Worm (Caenorhabditis elegans) whole organism, L4 larva: ENCODE measurements around the gene sma-3.

ENCODE experiments used
- D1046.2 ChIP-seq: fragments of 200-800 bp; sonication (Bioruptor generic); IDR thresholded peaks from 2 replicates; pipeline ENCODE4 v1.3.6; 2022; ENCODE audit warnings: missing genetic modification characterization, missing compliant biosample characterization
- F49E8.2 ChIP-seq: sonication (generic microtip); optimal IDR thresholded peaks from 2 replicates; lab custom pipeline; 2016; ENCODE audit warnings: missing compliant biosample characterization, mild to moderate bottlenecking, missing genetic modification characterization, borderline replicate concordance
- T26A8.4 ChIP-seq: fragments of 200-800 bp; sonication (Bioruptor generic); IDR thresholded peaks from 2 replicates; pipeline ENCODE4 v1.3.6; 2022; ENCODE audit warnings: missing genetic modification characterization, missing compliant biosample characterization
- Y48G9A.11 ChIP-seq: fragments of 200-800 bp; sonication (Bioruptor generic); IDR thresholded peaks from 2 replicates; pipeline ENCODE4 v1.3.6; 2022; ENCODE audit warnings: missing genetic modification reagents, missing genetic modification characterization, missing compliant biosample characterization
- Y75B8A.6 ChIP-seq: fragments of 200-800 bp; sonication (Bioruptor generic); IDR thresholded peaks from 2 replicates; pipeline ENCODE4 v1.3.6; 2022; ENCODE audit warnings: missing genetic modification reagents, missing genetic modification characterization, missing compliant biosample characterization
- ZK337.2 ChIP-seq: fragments of 200-800 bp; sonication (Bioruptor generic); IDR thresholded peaks from 2 replicates; pipeline ENCODE4 v1.3.6; 2022; ENCODE audit warnings: missing genetic modification reagents, missing genetic modification characterization, missing compliant biosample characterization
- ama-1 ChIP-seq: fragments of 150-350 bp; optimal IDR thresholded peaks from 2 replicates; lab custom pipeline; 2014; ENCODE audit warnings: inconsistent platforms, mixed read lengths
- arid-1 ChIP-seq: fragments of 200-800 bp; sonication (Bioruptor generic); conservative IDR thresholded peaks from 2 replicates; pipeline ENCODE4 v1.3.6; 2022; ENCODE audit warnings: missing genetic modification reagents, missing genetic modification characterization, missing compliant biosample characterization
- ceh-44 ChIP-seq: fragments of 200-800 bp; sonication (Bioruptor generic); IDR thresholded peaks from 2 replicates; pipeline ENCODE4 v1.3.6; 2022; ENCODE audit warnings: missing genetic modification reagents, missing genetic modification characterization, missing compliant biosample characterization
- ceh-82 ChIP-seq: sonication (generic microtip); optimal IDR thresholded peaks from 2 replicates; lab custom pipeline; 2017; ENCODE audit warnings: missing biosample characterization, missing genetic modification characterization
- ctbp-1 ChIP-seq: fragments of 200-800 bp; sonication (Bioruptor generic); IDR thresholded peaks from 2 replicates; pipeline ENCODE4 v1.3.6; 2022; ENCODE audit warnings: missing genetic modification reagents, missing genetic modification characterization, missing compliant biosample characterization
- daf-12 ChIP-seq: fragments of 150-350 bp; optimal IDR thresholded peaks from 2 replicates; lab custom pipeline; 2014; ENCODE audit warnings: missing biosample characterization, missing genetic modification reagents, missing genetic modification characterization
- daf-16 ChIP-seq, 3 experiments: sonication (generic microtip); optimal IDR thresholded peaks; 2 replicates each; lab custom pipeline; 2016 to 2017; ENCODE audit warnings: missing genetic modification characterization in 3 of 3, missing genetic modification reagents in 3 of 3, mild to moderate bottlenecking in 2 of 3, missing compliant biosample characterization in 2 of 3, missing biosample characterization in 1 of 3, moderate library complexity in 1 of 3
- dmd-8 ChIP-seq: fragments of 200-800 bp; sonication (Bioruptor generic); IDR thresholded peaks from 2 replicates; pipeline ENCODE4 v1.3.6; 2022; ENCODE audit warnings: missing genetic modification characterization, missing compliant biosample characterization
- duxl-1 ChIP-seq: sonication (generic microtip); optimal IDR thresholded peaks from 2 replicates; lab custom pipeline; 2016; ENCODE audit warnings: mild to moderate bottlenecking, missing genetic modification characterization, moderate library complexity, missing compliant biosample characterization; ENCODE audit not compliant: poor library complexity
- dve-1 ChIP-seq: sonication (generic microtip); optimal IDR thresholded peaks from 2 replicates; lab custom pipeline; 2017; ENCODE audit warnings: antibody characterized with exemption, mild to moderate bottlenecking, missing genetic modification characterization, missing compliant biosample characterization; ENCODE audit not compliant: insufficient read depth
- fkh-10 ChIP-seq: fragments of 150-350 bp; optimal IDR thresholded peaks from 2 replicates; lab custom pipeline; 2014; ENCODE audit warnings: missing biosample characterization, missing genetic modification reagents, missing genetic modification characterization
- fos-1 ChIP-seq: fragments of 150-350 bp; optimal IDR thresholded peaks from 2 replicates; lab custom pipeline; 2014; ENCODE audit warnings: missing biosample characterization, missing genetic modification characterization
- gei-8 ChIP-seq: fragments of 200-800 bp; sonication (Bioruptor generic); optimal IDR thresholded peaks from 2 replicates; lab custom pipeline; 2018; ENCODE audit warnings: mild to moderate bottlenecking, missing genetic modification characterization, missing compliant biosample characterization
- hlh-30 ChIP-seq: sonication (generic microtip); optimal IDR thresholded peaks from 2 replicates; lab custom pipeline; 2017; ENCODE audit warnings: antibody characterized with exemption, mild to moderate bottlenecking, missing genetic modification characterization, missing compliant biosample characterization; ENCODE audit not compliant: insufficient read depth
- jun-1 ChIP-seq: fragments of 150-350 bp; optimal IDR thresholded peaks from 2 replicates; lab custom pipeline; 2014; ENCODE audit warnings: missing biosample characterization, missing genetic modification reagents, missing genetic modification characterization
- lim-7 ChIP-seq: fragments of 200-800 bp; sonication (Bioruptor generic); IDR thresholded peaks from 2 replicates; pipeline ENCODE4 v1.3.6; 2022; ENCODE audit warnings: missing genetic modification characterization, missing compliant biosample characterization
- lin-13 ChIP-seq: fragments of 150-350 bp; optimal IDR thresholded peaks from 2 replicates; lab custom pipeline; 2014; ENCODE audit warnings: missing biosample characterization, missing genetic modification reagents, missing genetic modification characterization
- lin-29 ChIP-seq: fragments of 200-800 bp; sonication (Bioruptor generic); IDR thresholded peaks from 2 replicates; pipeline ENCODE4 v1.3.6; 2022; ENCODE audit warnings: missing genetic modification reagents, missing genetic modification characterization, missing compliant biosample characterization
- lin-38 ChIP-seq: fragments of 200-800 bp; sonication (Bioruptor generic); IDR thresholded peaks from 2 replicates; pipeline ENCODE4 v1.3.6; 2022; ENCODE audit warnings: missing genetic modification reagents, missing genetic modification characterization, missing compliant biosample characterization
- lin-39 ChIP-seq: fragments of 150-350 bp; optimal IDR thresholded peaks from 2 replicates; lab custom pipeline; 2014; ENCODE audit warnings: missing biosample characterization, missing genetic modification reagents, missing genetic modification characterization
- lir-3 ChIP-seq: sonication (generic microtip); optimal IDR thresholded peaks from 2 replicates; lab custom pipeline; 2016; ENCODE audit warnings: mild to moderate bottlenecking, missing genetic modification characterization, missing compliant biosample characterization
- madf-5 ChIP-seq, 2 experiments: fragments of 200-800 bp; sonication (Bioruptor generic); IDR thresholded peaks; 2 replicates each; pipeline ENCODE4 v1.3.6; 2022; ENCODE audit warnings: missing compliant biosample characterization in 2 of 2, missing genetic modification characterization in 2 of 2
- madf-9 ChIP-seq: fragments of 200-800 bp; sonication (Bioruptor generic); conservative IDR thresholded peaks from 2 replicates; pipeline ENCODE4 v1.3.6; 2022; ENCODE audit warnings: missing genetic modification reagents, missing genetic modification characterization, missing compliant biosample characterization
- mdl-1 ChIP-seq, 2 experiments: fragments of 150-350 bp in 1 of 2; sonication (generic microtip) in 1 of 2; optimal IDR thresholded peaks; 2 replicates each; lab custom pipeline; 2014 to 2017; ENCODE audit warnings: missing biosample characterization in 2 of 2, missing genetic modification characterization in 2 of 2
- mep-1 ChIP-seq: fragments of 150-350 bp; sonication (generic microtip); optimal IDR thresholded peaks from 3 replicates; lab custom pipeline; 2014; ENCODE audit warnings: missing biosample characterization, missing genetic modification characterization
- mes-2 ChIP-seq: sonication (generic microtip); optimal IDR thresholded peaks from 2 replicates; lab custom pipeline; 2016; ENCODE audit warnings: missing genotype, mild to moderate bottlenecking, missing genetic modification characterization, missing compliant biosample characterization; ENCODE audit not compliant: poor library complexity, severe bottlenecking
- mxl-2 ChIP-seq: fragments of 200-800 bp; sonication (Bioruptor generic); conservative IDR thresholded peaks from 2 replicates; pipeline ENCODE4 v1.3.6; 2022; ENCODE audit warnings: missing genetic modification reagents, missing genetic modification characterization, missing compliant biosample characterization
- mxl-3 ChIP-seq: fragments of 200-800 bp; sonication (Bioruptor generic); optimal IDR thresholded peaks from 2 replicates; lab custom pipeline; 2018; ENCODE audit warnings: mild to moderate bottlenecking, missing genetic modification characterization, missing compliant biosample characterization
- nhr-111 ChIP-seq: fragments of 200-800 bp; sonication (Bioruptor generic); optimal IDR thresholded peaks from 2 replicates; lab custom pipeline; 2018; ENCODE audit warnings: mild to moderate bottlenecking, missing genetic modification characterization, missing compliant biosample characterization
- nhr-237 ChIP-seq: sonication (generic microtip); optimal IDR thresholded peaks from 2 replicates; lab custom pipeline; 2017; ENCODE audit warnings: missing biosample characterization, missing genetic modification characterization
- nhr-25 ChIP-seq: sonication (generic microtip); optimal IDR thresholded peaks from 2 replicates; lab custom pipeline; 2017; ENCODE audit warnings: missing genetic modification characterization, mild to moderate bottlenecking, missing compliant biosample characterization, antibody characterized with exemption, moderate library complexity, borderline replicate concordance; ENCODE audit not compliant: insufficient read depth
- nhr-6 ChIP-seq: fragments of 150-350 bp; optimal IDR thresholded peaks from 2 replicates; lab custom pipeline; 2014; ENCODE audit warnings: missing biosample characterization, missing genetic modification characterization
- php-3 ChIP-seq: fragments of 200-800 bp; sonication (Bioruptor generic); IDR thresholded peaks from 2 replicates; pipeline ENCODE4 v1.3.6; 2022; ENCODE audit warnings: missing genetic modification reagents, missing genetic modification characterization, missing compliant biosample characterization
- rbr-2 ChIP-seq: sonication (generic microtip); optimal IDR thresholded peaks from 2 replicates; lab custom pipeline; 2016; ENCODE audit warnings: missing genotype, missing genetic modification characterization, missing compliant biosample characterization
- sdz-12 ChIP-seq: fragments of 200-800 bp; sonication (Bioruptor generic); optimal IDR thresholded peaks from 2 replicates; lab custom pipeline; 2018; ENCODE audit warnings: mild to moderate bottlenecking, missing genetic modification characterization, missing compliant biosample characterization
- snpc-4 ChIP-seq: fragments of 150-350 bp; optimal IDR thresholded peaks from 2 replicates; lab custom pipeline; 2014; ENCODE audit warnings: missing biosample characterization, missing genetic modification characterization
- spr-1 ChIP-seq: sonication (generic microtip); optimal IDR thresholded peaks from 2 replicates; lab custom pipeline; 2016; ENCODE audit warnings: mild to moderate bottlenecking, missing genetic modification characterization, missing compliant biosample characterization
- unc-62 ChIP-seq, 3 experiments: fragments of 150-350 bp in 1 of 3; sonication (generic microtip); optimal IDR thresholded peaks in 2 of 3; peaks in 1 of 3; 1 replicate in 1 of 3; 2 replicates in 2 of 3; lab custom pipeline; 2014 to 2017; ENCODE audit warnings: missing biosample characterization in 3 of 3, missing genetic modification characterization in 3 of 3, missing genetic modification reagents in 3 of 3, missing genotype in 1 of 3
- vab-7 ChIP-seq: fragments of 200-800 bp; sonication (Bioruptor generic); IDR thresholded peaks from 2 replicates; pipeline ENCODE4 v1.3.6; 2022; ENCODE audit warnings: missing genetic modification reagents, missing genetic modification characterization, missing compliant biosample characterization
- zfp-2 ChIP-seq: sonication (generic microtip); optimal IDR thresholded peaks from 2 replicates; lab custom pipeline; 2016; ENCODE audit warnings: mild to moderate bottlenecking, missing genetic modification characterization, missing compliant biosample characterization
- zfp-3 ChIP-seq: fragments of 200-800 bp; sonication (Bioruptor generic); conservative IDR thresholded peaks from 2 replicates; pipeline ENCODE4 v1.3.6; 2022; ENCODE audit warnings: missing genetic modification reagents, missing genetic modification characterization, missing compliant biosample characterization
- zip-11 ChIP-seq: fragments of 200-800 bp; sonication (Bioruptor generic); IDR thresholded peaks from 2 replicates; pipeline ENCODE4 v1.3.6; 2022; ENCODE audit warnings: missing genetic modification characterization, missing compliant biosample characterization
- zip-2 ChIP-seq: fragments of 150-350 bp; optimal IDR thresholded peaks from 2 replicates; lab custom pipeline; 2014; ENCODE audit warnings: missing biosample characterization, missing genetic modification characterization

Gene sma-3

DNA sequence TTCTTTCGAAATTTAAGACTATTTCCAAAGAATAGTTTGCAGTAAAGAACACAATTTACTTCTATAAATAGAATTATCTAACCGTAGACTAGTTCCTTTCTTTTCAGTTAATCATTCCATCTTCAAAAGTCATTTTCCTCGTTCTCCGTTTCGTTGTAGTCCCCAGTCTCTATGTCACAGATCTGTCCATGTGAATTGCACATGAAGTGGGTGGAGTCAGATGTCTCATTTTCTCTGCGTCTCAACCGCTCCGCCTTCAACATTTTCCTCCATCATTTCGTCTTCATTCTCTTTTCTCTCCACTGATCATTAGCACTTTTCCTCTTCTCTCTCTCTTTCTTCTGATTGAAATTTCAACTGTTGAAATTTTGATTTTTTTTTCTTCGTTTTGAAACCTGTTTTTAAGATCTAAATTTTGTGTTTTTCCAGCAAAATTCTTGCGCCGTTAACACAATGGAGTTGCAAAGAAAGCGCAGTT lies 33.9 kb upstream of the sma-3 start, which contains the start of gene T07E3.4 (continued):
- TF ChIP-seq mxl-3 (GFP tag; lab: Kevin White, UChicago) (peak; percentile 34), zip-11 (GFP tag; lab: Robert Waterston, UW) (no peak), mxl-2 (GFP tag; lab: Robert Waterston, UW) (peak; percentile 99), lir-3 (no peak), F49E8.2 (tag; lab: Kevin White, UChicago) (no peak), lin-38 (GFP tag; lab: Robert Waterston, UW) (no peak), zfp-2 (tag; lab: Kevin White, UChicago) (no peak), nhr-6 (tag; lab: Kevin White, UChicago) (no peak), Y75B8A.6 (no peak), mes-2 (tag; lab: Kevin White, UChicago) (peak; percentile 66), jun-1 (tag; lab: Kevin White, UChicago) (no peak), dmd-8 (GFP tag; lab: Robert Waterston, UW) (no peak), ceh-44 (GFP tag; lab: Robert Waterston, UW) (no peak), Y48G9A.11 (GFP tag; lab: Robert Waterston, UW) (no peak), php-3 (GFP tag; lab: Robert Waterston, UW) (0 out of 2 replicates have a peak, but pooled peaks have one; percentile 39), madf-5 (GFP tag; IDR thresholded peaks at IDR 0.05; lab: Robert Waterston, UW) (no peak), unc-62 (GFP tag; optimal IDR thresholded peaks at IDR 0.05 in 1 of 2; lab: Kevin White, UChicago) (peak in 1 of 2 experiments; percentile 90), unc-62 (tag; optimal IDR thresholded peaks at IDR 0.05; lab: Kevin White, UChicago) (no peak), nhr-111 (GFP tag; lab: Kevin White, UChicago) (no peak), fos-1 (tag; lab: Kevin White, UChicago) (no peak), lim-7 (GFP tag; lab: Robert Waterston, UW) (no peak), gei-8 (peak; percentile 9), daf-16 (GFP tag; optimal IDR thresholded peaks at IDR 0.05; lab: Kevin White, UChicago) (peak in 1 of 2 experiments; percentile 18), daf-16 (tag; optimal IDR thresholded peaks at IDR 0.05; lab: Kevin White, UChicago) (peak; percentile 68), nhr-237 (tag; lab: Kevin White, UChicago) (no peak), zip-2 (tag; lab: Kevin White, UChicago) (peak; percentile 8), zfp-3 (GFP tag; lab: Robert Waterston, UW) (no peak), mep-1 (tag; lab: Kevin White, UChicago) (peak; percentile 69), sdz-12 (GFP tag; lab: Kevin White, UChicago) (no peak), dve-1 (tag; lab: Kevin White, UChicago) (peak; percentile 73), spr-1 (tag; lab: Kevin White, UChicago) (peak; percentile 22), daf-12 (tag; lab: Kevin White, UChicago) (no peak), mdl-1 (tag; optimal IDR thresholded peaks at IDR 0.05; lab: Kevin White, UChicago) (peak; percentile 22 to 72), duxl-1 (tag; lab: Kevin White, UChicago) (no peak), fkh-10 (GFP tag; lab: Kevin White, UChicago) (no peak), snpc-4 (tag; lab: Kevin White, UChicago) (no peak), ama-1 (no peak), vab-7 (no peak), arid-1 (GFP tag; lab: Robert Waterston, UW) (no peak), lin-39 (no peak), D1046.2 (GFP tag; lab: Robert Waterston, UW) (no peak), ctbp-1 (GFP tag; lab: Robert Waterston, UW) (peak; percentile 57; the same call in 1 of the 2 replicates), madf-9 (GFP tag; lab: Robert Waterston, UW) (no peak), ceh-82 (tag; lab: Kevin White, UChicago) (no peak), rbr-2 (tag; lab: Kevin White, UChicago) (peak; percentile 54), hlh-30 (peak; percentile 91), lin-13 (GFP tag; lab: Kevin White, UChicago) (peak; percentile 46), ZK337.2 (GFP tag; lab: Robert Waterston, UW) (no peak), nhr-25 (no peak), lin-29 (no peak), T26A8.4 (GFP tag; lab: Robert Waterston, UW) (peak; percentile 59)
